Worm (Caenorhabditis elegans): Measurements from ENCODE around the gene avr-15.

ce11 chrV:13479766-13480165 lies 31.8 kb downstream of the avr-15 start, which contains the start of gene T10G3.2:
- no peak for TF ChIP-seq ZK546.5 (tag; optimal IDR thresholded peaks at IDR 0.05)
- TF ChIP-seq aly-2 (tag; optimal IDR thresholded peaks at IDR 0.05): no peak
- no peak for TF ChIP-seq pqm-1 (tag; optimal IDR thresholded peaks at IDR 0.05)
- TF ChIP-seq nhr-6 (tag; optimal IDR thresholded peaks at IDR 0.05): no peak
- no peak for TF ChIP-seq pha-4 (GFP tag; IDR thresholded peaks at IDR 0.05)
- no peak for TF ChIP-seq pha-4 (tag; optimal IDR thresholded peaks at IDR 0.05)
- TF ChIP-seq dve-1 (tag; optimal IDR thresholded peaks at IDR 0.05; ENCODE audit: insufficient read depth): no peak
- TF ChIP-seq ztf-11 (tag; optimal IDR thresholded peaks at IDR 0.05): no peak
- no peak for TF ChIP-seq Y48G9A.11 (GFP tag; IDR thresholded peaks at IDR 0.05)
- TF ChIP-seq ceh-44 (GFP tag; IDR thresholded peaks at IDR 0.05): no peak
- TF ChIP-seq F49E8.2 (tag; optimal IDR thresholded peaks at IDR 0.05; ENCODE audit: borderline replicate concordance): no peak
- TF ChIP-seq lin-39 (tag; optimal IDR thresholded peaks at IDR 0.05): no peak
- TF ChIP-seq F44E2.7 (GFP tag; IDR thresholded peaks at IDR 0.05): no peak
- TF ChIP-seq jun-1 (tag; optimal IDR thresholded peaks at IDR 0.05): no peak
